Worm (Caenorhabditis elegans): ENCODE results near the gene pho-11.
A peak's percentile ranks its signal among the peaks of the same experiment; 100 is the strongest.

The pho-11 gene

DNA sequence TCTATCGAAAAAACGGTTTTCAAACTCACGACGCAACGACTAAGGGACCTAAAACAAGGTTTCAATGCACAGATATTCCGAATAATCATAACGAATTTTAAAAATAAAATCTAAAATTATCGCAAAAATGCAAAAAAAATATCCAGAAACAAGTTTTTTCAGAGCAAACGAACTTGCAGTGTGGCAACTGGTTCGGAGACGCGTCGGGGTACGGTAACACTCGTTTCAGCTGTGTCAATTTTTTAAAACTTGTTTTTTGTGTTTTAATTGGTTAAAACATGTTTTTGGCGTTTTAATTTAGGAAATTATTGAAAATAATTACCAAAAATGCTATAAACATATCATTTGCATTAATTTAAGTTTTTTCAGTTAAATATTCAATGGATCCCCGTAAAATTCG, 39.2 kb upstream of the pho-11 start, which contains the start of gene C08H9.16 (continued):
- TF ChIP-seq jun-1 (tag; optimal IDR thresholded peaks at IDR 0.05) (no peak), elt-3 (tag; optimal IDR thresholded peaks at IDR 0.05) (no peak), nhr-11 (tag; optimal IDR thresholded peaks at IDR 0.05) (no peak), ceh-82 (tag; optimal IDR thresholded peaks at IDR 0.05) (no peak), fkh-10 (GFP tag; optimal IDR thresholded peaks at IDR 0.05) (no peak), ztf-4 (tag; optimal IDR thresholded peaks at IDR 0.05) (no peak), nhr-43 (tag; optimal IDR thresholded peaks at IDR 0.05; ENCODE audit: poor library complexity, severe bottlenecking) (peak; percentile 37), lin-39 (tag; optimal IDR thresholded peaks at IDR 0.05) (peak; percentile 14), pha-4 (tag; optimal IDR thresholded peaks at IDR 0.05) (peak; percentile 78), nhr-28 (tag; optimal IDR thresholded peaks at IDR 0.05) (no peak), ceh-28 (tag; optimal IDR thresholded peaks at IDR 0.05) (peak; percentile 14), elt-2 (tag; optimal IDR thresholded peaks at IDR 0.05) (peak; percentile 21), nhr-237 (tag; optimal IDR thresholded peaks at IDR 0.05) (no peak), unc-62 (GFP tag; optimal IDR thresholded peaks at IDR 0.05) (no peak), fos-1 (tag; optimal IDR thresholded peaks at IDR 0.05) (no peak), ZK546.5 (tag; optimal IDR thresholded peaks at IDR 0.05) (no peak), egl-27 (tag; optimal IDR thresholded peaks at IDR 0.05) (no peak), skn-1 (tag; optimal IDR thresholded peaks at IDR 0.05) (no peak), zag-1 (tag; optimal IDR thresholded peaks at IDR 0.05) (no peak)

DNA sequence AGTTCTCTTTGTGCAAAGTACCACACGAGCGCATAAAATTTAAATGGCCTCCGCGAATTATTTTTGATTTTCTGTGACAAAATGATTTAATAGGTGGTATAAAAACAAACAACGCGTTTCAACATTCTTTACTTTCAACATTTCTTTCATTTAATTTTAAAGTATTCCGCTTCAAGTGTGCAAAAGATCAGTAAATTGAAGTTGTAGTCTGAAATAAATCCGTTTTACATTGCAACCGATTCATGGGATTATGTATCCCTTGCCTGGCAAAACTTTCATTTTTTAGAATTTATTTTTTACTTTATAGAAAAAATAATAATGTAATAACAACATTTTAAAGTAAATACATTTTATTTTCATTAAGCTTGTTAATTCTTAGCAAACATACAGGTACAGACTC, 37.2 kb upstream of the pho-11 start, which contains the start of gene F26C11.1:
Gene F26C11.1 (plus strand): TSS at position 301 of the 400 bp plus-strand sequence.
- TF ChIP-seq ama-1 (optimal IDR thresholded peaks at IDR 0.05) (no peak), nhr-67 (tag; optimal IDR thresholded peaks at IDR 0.05) (no peak), mdl-1 (tag; optimal IDR thresholded peaks at IDR 0.05) (no peak), ztf-4 (tag; optimal IDR thresholded peaks at IDR 0.05) (no peak), aly-2 (tag; optimal IDR thresholded peaks at IDR 0.05) (no peak), pha-4 (tag; optimal IDR thresholded peaks at IDR 0.05) (no peak)

DNA sequence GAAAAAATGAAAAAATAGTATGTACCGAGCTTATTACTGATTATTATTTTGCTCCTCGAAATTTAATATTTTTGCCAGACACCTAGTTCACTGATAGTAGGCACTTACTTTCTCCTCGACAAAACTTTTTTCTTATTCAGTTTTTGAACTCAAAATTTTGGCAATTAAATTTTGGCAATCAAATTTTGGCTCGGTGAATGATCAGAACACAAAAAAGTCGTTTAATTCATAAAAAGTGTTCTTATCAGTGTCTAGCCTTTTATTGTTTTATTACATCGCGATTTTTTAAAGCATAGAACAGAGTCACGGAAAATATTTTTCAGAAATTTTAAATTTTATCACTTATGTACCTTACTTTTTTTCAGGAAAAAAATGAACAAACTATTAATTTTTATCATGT, 36.5 kb upstream of the pho-11 start:
- TF ChIP-seq lin-39 (tag; optimal IDR thresholded peaks at IDR 0.05), result no peak
- peak; percentile 72 for TF ChIP-seq elt-2 (tag; optimal IDR thresholded peaks at IDR 0.05)
- TF ChIP-seq pqm-1 (tag; optimal IDR thresholded peaks at IDR 0.05), result peak; percentile 58
- no peak for TF ChIP-seq mml-1 (tag; optimal IDR thresholded peaks at IDR 0.05)

ce11 chrII:9898744-9899143, 32.9 kb upstream of the pho-11 start:
- TF ChIP-seq sea-2 (GFP tag; optimal IDR thresholded peaks at IDR 0.05), result no peak
- TF ChIP-seq ceh-9 (tag; optimal IDR thresholded peaks at IDR 0.05), result no peak
- no peak for TF ChIP-seq nhr-237 (tag; optimal IDR thresholded peaks at IDR 0.05)
- no peak for TF ChIP-seq nfya-1 (tag; optimal IDR thresholded peaks at IDR 0.05; ENCODE audit: insufficient read depth)
- TF ChIP-seq ztf-4 (tag; optimal IDR thresholded peaks at IDR 0.05), result no peak
- TF ChIP-seq mdl-1 (tag; optimal IDR thresholded peaks at IDR 0.05), result no peak
- TF ChIP-seq pqm-1 (tag; optimal IDR thresholded peaks at IDR 0.05), result no peak
- TF ChIP-seq fkh-2 (tag; optimal IDR thresholded peaks at IDR 0.05), result no peak
- no peak for TF ChIP-seq ztf-11 (tag; optimal IDR thresholded peaks at IDR 0.05)
- no peak for TF ChIP-seq egl-27 (tag; optimal IDR thresholded peaks at IDR 0.05)

- TF ChIP-seq elt-1 (tag; optimal IDR thresholded peaks at IDR 0.05), result peak; percentile 4
- no peak for TF ChIP-seq jun-1 (tag; optimal IDR thresholded peaks at IDR 0.05)
Measured at ce11 chrII:9900276-9900675, 31.4 kb upstream of the pho-11 start, which contains the start of gene unc-4. Gene unc-4, minus strand, starts transcription at chrII:9900376.

DNA sequence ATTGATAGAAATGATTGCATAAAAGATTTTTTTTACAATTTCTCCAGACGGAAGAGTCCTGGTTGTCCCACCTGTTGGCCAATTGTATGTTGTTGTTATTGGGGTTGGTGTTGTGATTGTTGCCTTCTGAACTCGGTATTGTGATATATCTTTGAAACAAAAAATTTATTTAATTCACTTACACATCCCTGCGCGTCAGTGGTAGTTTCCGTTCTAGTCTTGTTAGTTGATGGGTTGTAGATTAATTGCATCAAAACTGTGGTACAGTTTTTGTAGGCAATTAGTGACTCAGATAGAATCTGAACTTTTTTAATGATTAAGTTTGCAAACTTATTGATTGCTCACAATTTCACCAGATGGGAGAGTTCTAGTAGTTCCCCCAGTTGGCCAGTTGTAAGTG, 27.2 kb upstream of the pho-11 start:
- TF ChIP-seq daf-12 (tag; optimal IDR thresholded peaks at IDR 0.05), result no peak
- TF ChIP-seq lin-39 (tag; optimal IDR thresholded peaks at IDR 0.05), result no peak
- TF ChIP-seq nhr-23 (tag; optimal IDR thresholded peaks at IDR 0.05), result no peak
- TF ChIP-seq unc-62 (GFP tag; optimal IDR thresholded peaks at IDR 0.05), result no peak
- no peak for TF ChIP-seq fkh-10 (GFP tag; optimal IDR thresholded peaks at IDR 0.05)
- TF ChIP-seq nhr-28 (tag; optimal IDR thresholded peaks at IDR 0.05), result no peak
- no peak for TF ChIP-seq elt-1 (tag; optimal IDR thresholded peaks at IDR 0.05)
- TF ChIP-seq ama-1 (optimal IDR thresholded peaks at IDR 0.05), result no peak
- TF ChIP-seq nhr-76 (tag; optimal IDR thresholded peaks at IDR 0.05), result no peak
- TF ChIP-seq ceh-82 (tag; optimal IDR thresholded peaks at IDR 0.05), result no peak
- no peak for TF ChIP-seq egl-5 (tag; optimal IDR thresholded peaks at IDR 0.05)
- TF ChIP-seq jun-1 (tag; optimal IDR thresholded peaks at IDR 0.05), result no peak
- TF ChIP-seq lsy-12 (tag; optimal IDR thresholded peaks at IDR 0.05), result no peak
- no peak for TF ChIP-seq mdl-1 (tag; optimal IDR thresholded peaks at IDR 0.05)
- no peak for TF ChIP-seq fos-1 (tag; optimal IDR thresholded peaks at IDR 0.05)
- no peak for TF ChIP-seq mml-1 (tag; optimal IDR thresholded peaks at IDR 0.05)
- no peak for TF ChIP-seq nhr-237 (tag; optimal IDR thresholded peaks at IDR 0.05)
- no peak for TF ChIP-seq aly-2 (tag; optimal IDR thresholded peaks at IDR 0.05)
- no peak for TF ChIP-seq nhr-12 (tag; optimal IDR thresholded peaks at IDR 0.05)
- TF ChIP-seq pqm-1 (tag; optimal IDR thresholded peaks at IDR 0.05), result no peak

Data from whole organism, L3 larva.